Fruit fly (Drosophila melanogaster): ENCODE results near the gene Idgf1.

The Idgf1 gene

dm6 chr2L:16486001-16486793 lies 41.1 kb downstream of the Idgf1 start (continued):
- no peak for TF ChIP-seq sc (optimal IDR thresholded peaks at IDR 0.05)
- TF ChIP-seq sc (GFP tag; optimal IDR thresholded peaks at IDR 0.05) = peak; percentile 26
- TF ChIP-seq CG11504 (tag; optimal IDR thresholded peaks at IDR 0.05) = peak; percentile 25
- peak; percentile 53 for TF ChIP-seq repo (GFP tag; optimal IDR thresholded peaks at IDR 0.05)
- 0 out of 2 replicates have a peak, but pooled peaks have one; percentile 11 for TF ChIP-seq al (GFP tag; IDR thresholded peaks at IDR 0.05)
- TF ChIP-seq CG14965 (GFP tag; optimal IDR thresholded peaks at IDR 0.05; ENCODE audit: borderline replicate concordance) = peak; percentile 15
- TF ChIP-seq CG3407 (GFP tag; optimal IDR thresholded peaks at IDR 0.05) = peak; percentile 64
- no peak for TF ChIP-seq CG2889 (GFP tag; IDR thresholded peaks at IDR 0.05)
- peak; percentile 61 for TF ChIP-seq CG15601 (tag; optimal IDR thresholded peaks at IDR 0.05)
- peak; percentile 45 for TF ChIP-seq Asciz (GFP tag; optimal IDR thresholded peaks at IDR 0.05)
- peak; percentile 94 for TF ChIP-seq CG8478 (optimal IDR thresholded peaks at IDR 0.05)
- peak; percentile 31 for TF ChIP-seq tio (GFP tag; optimal IDR thresholded peaks at IDR 0.05)
- TF ChIP-seq CG30020 (tag; optimal IDR thresholded peaks at IDR 0.05) = peak; percentile 1
- peak; percentile 10 for TF ChIP-seq CG10274 (GFP tag; optimal IDR thresholded peaks at IDR 0.05)
- peak; percentile 63 for TF ChIP-seq ATbp (GFP tag; optimal IDR thresholded peaks at IDR 0.05)
- peak; percentile 49 for TF ChIP-seq CG15696 (tag; optimal IDR thresholded peaks at IDR 0.05)
- peak; percentile 84 for TF ChIP-seq D (optimal IDR thresholded peaks at IDR 0.05)
- TF ChIP-seq D (GFP tag; optimal IDR thresholded peaks at IDR 0.05) = peak; percentile 53
- 0 out of 3 replicates have a peak, but pooled peaks have one; percentile 42 for TF ChIP-seq Optix (GFP tag; IDR thresholded peaks at IDR 0.05)
- no peak for TF ChIP-seq CG1792 (GFP tag; optimal IDR thresholded peaks at IDR 0.05)
- TF ChIP-seq org-1 (GFP tag; optimal IDR thresholded peaks at IDR 0.05) = no peak
- TF ChIP-seq Sry-δ (GFP tag; optimal IDR thresholded peaks at IDR 0.05) = peak; percentile 14
- peak; percentile 21 for TF ChIP-seq Spps (tag; optimal IDR thresholded peaks at IDR 0.05)
- peak; percentile 63 for TF ChIP-seq stc (GFP tag; IDR thresholded peaks at IDR 0.05)
- peak; percentile 32; the same call in 1 of the 3 replicates for TF ChIP-seq CG17361 (GFP tag; IDR thresholded peaks at IDR 0.05)
- TF ChIP-seq pan (optimal IDR thresholded peaks at IDR 0.05) = no peak
- TF ChIP-seq pan (GFP tag; optimal IDR thresholded peaks at IDR 0.05 in 1 of 2, IDR thresholded peaks at IDR 0.05 in 1 of 2) = peak in 1 of 2 experiments; percentile 48
- 0 out of 3 replicates have a peak, but pooled peaks have one; percentile 24 for TF ChIP-seq tgo (GFP tag; IDR thresholded peaks at IDR 0.05)
- peak; percentile 26 for TF ChIP-seq sug (tag; optimal IDR thresholded peaks at IDR 0.05)
- peak; percentile 70 for TF ChIP-seq CG9727 (GFP tag; optimal IDR thresholded peaks at IDR 0.05)
- peak; percentile 75; the same call in 2 of the 3 replicates for TF ChIP-seq CG11456 (GFP tag; IDR thresholded peaks at IDR 0.05)
- no peak for TF ChIP-seq schlank (tag; optimal IDR thresholded peaks at IDR 0.05)
- TF ChIP-seq Dll (GFP tag; IDR thresholded peaks at IDR 0.05; ENCODE audit: partially characterized antibody) = 0 out of 4 replicates have a peak, but pooled peaks have one; percentile 30
- TF ChIP-seq CG8290 (GFP tag; optimal IDR thresholded peaks at IDR 0.05) = peak; percentile 39
- peak; percentile 66 to 68 for TF ChIP-seq CG8290 (tag; optimal IDR thresholded peaks at IDR 0.05)
- peak in 1 of 2 experiments; percentile 90 for TF ChIP-seq Pdp1 (GFP tag; optimal IDR thresholded peaks at IDR 0.05)
- peak; percentile 42 for TF ChIP-seq psq (GFP tag; optimal IDR thresholded peaks at IDR 0.05)
- TF ChIP-seq gro (GFP tag; optimal IDR thresholded peaks at IDR 0.05) = peak; percentile 31
- TF ChIP-seq nmo (GFP tag; optimal IDR thresholded peaks at IDR 0.05) = peak; percentile 40
- TF ChIP-seq Hand (GFP tag; optimal IDR thresholded peaks at IDR 0.05) = no peak
- TF ChIP-seq Dad (GFP tag; optimal IDR thresholded peaks at IDR 0.05) = no peak
- peak; percentile 12 for TF ChIP-seq mirr (GFP tag; optimal IDR thresholded peaks at IDR 0.05)
- TF ChIP-seq CG4854 (GFP tag; optimal IDR thresholded peaks at IDR 0.05) = peak; percentile 46
- TF ChIP-seq wek (GFP tag; optimal IDR thresholded peaks at IDR 0.05) = peak; percentile 56
- TF ChIP-seq unpg (GFP tag; optimal IDR thresholded peaks at IDR 0.05) = peak; percentile 4
- TF ChIP-seq Fer3 (tag; optimal IDR thresholded peaks at IDR 0.05) = no peak
- TF ChIP-seq gcm (GFP tag; optimal IDR thresholded peaks at IDR 0.05) = no peak
- peak; percentile 62 for TF ChIP-seq pb (GFP tag; optimal IDR thresholded peaks at IDR 0.05)
- TF ChIP-seq HLHmδ (GFP tag; optimal IDR thresholded peaks at IDR 0.05) = no peak
- no peak for TF ChIP-seq vfl (GFP tag; optimal IDR thresholded peaks at IDR 0.05)
